Worm (Caenorhabditis elegans) whole organism, midembryonic: ENCODE data around the gene spr-2.

ENCODE experiments used
- T22C8.4 ChIP-seq: fragments of 200-800 bp; sonication (Bioruptor generic); IDR thresholded peaks from 2 replicates; pipeline ENCODE4 v1.3.6; 2022; ENCODE audit warnings: missing genetic modification characterization, missing compliant biosample characterization
- cog-1 ChIP-seq: sonication (generic microtip); optimal IDR thresholded peaks from 2 replicates; lab custom pipeline; 2016; ENCODE audit warnings: missing genetic modification characterization, missing compliant biosample characterization
- flt-1 ChIP-seq: fragments of 200-800 bp; sonication (Bioruptor generic); IDR thresholded peaks from 2 replicates; pipeline ENCODE4 v1.3.6; 2022; ENCODE audit warnings: missing genetic modification characterization, missing compliant biosample characterization
- klf-2 ChIP-seq: fragments of 200-800 bp; sonication (Bioruptor generic); conservative IDR thresholded peaks from 2 replicates; pipeline ENCODE4 v1.3.6; 2022; ENCODE audit warnings: missing genetic modification reagents, missing genetic modification characterization, missing compliant biosample characterization
- med-1 ChIP-seq: sonication (generic microtip); optimal IDR thresholded peaks from 2 replicates; lab custom pipeline; 2017; ENCODE audit warnings: missing genetic modification characterization, mild to moderate bottlenecking, missing compliant biosample characterization, antibody characterized with exemption, missing genetic modification reagents; ENCODE audit not compliant: insufficient read depth
- ref-1 ChIP-seq: fragments of 200-800 bp; sonication (Bioruptor generic); conservative IDR thresholded peaks from 2 replicates; pipeline ENCODE4 v1.3.6; 2022; ENCODE audit warnings: missing genetic modification reagents, missing genetic modification characterization, missing compliant biosample characterization
- tab-1 ChIP-seq: fragments of 200-800 bp; sonication (Bioruptor generic); IDR thresholded peaks from 2 replicates; pipeline ENCODE4 v1.3.6; 2022; ENCODE audit warnings: missing genetic modification characterization, missing compliant biosample characterization
- ztf-23 ChIP-seq: fragments of 200-800 bp; sonication (Bioruptor generic); IDR thresholded peaks from 2 replicates; pipeline ENCODE4 v1.3.6; 2022; ENCODE audit warnings: missing genetic modification reagents, missing genetic modification characterization, missing compliant biosample characterization
- ztf-29 ChIP-seq: fragments of 200-800 bp; sonication (Bioruptor generic); IDR thresholded peaks from 2 replicates; pipeline ENCODE4 v1.3.6; 2022; ENCODE audit warnings: missing genetic modification reagents, missing genetic modification characterization, missing compliant biosample characterization

Gene spr-2

DNA sequence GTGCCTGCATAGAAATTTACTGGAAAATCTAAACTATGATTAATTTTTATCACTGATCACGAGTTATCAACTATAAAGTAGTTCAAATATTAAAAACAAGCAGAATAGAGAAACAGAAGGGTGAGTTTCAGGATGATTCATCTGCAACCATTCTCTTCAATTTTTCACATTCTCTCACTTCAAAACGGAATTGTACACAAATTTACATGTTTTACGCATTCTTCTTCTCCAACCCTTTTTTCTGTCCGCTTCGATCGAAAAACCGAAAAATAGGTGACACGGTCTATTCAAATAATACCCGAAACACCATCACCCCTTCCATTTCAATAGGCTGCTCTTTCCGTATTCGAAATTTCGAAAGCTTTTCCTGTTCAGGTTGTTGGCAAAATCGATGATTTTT lies 42.3 kb downstream of the spr-2 start, which contains the start of gene D1046.4:
D1046.4 (plus strand) TSS at position 301 of the 400 bp plus-strand sequence.
- TF ChIP-seq T22C8.4 (no peak), cog-1 (tag; lab: Kevin White, UChicago) (no peak), ztf-29 (no peak), flt-1 (GFP tag; lab: Robert Waterston, UW) (no peak), tab-1 (GFP tag; lab: Robert Waterston, UW) (no peak), ref-1 (no peak), med-1 (GFP tag; lab: Kevin White, UChicago) (no peak), ztf-23 (no peak), klf-2 (GFP tag; lab: Robert Waterston, UW) (no peak)
